Worm (Caenorhabditis elegans) whole organism, L3 larva: ENCODE data around the gene nspb-1.

Source experiments
- ceh-28 ChIP-seq: fragments of 150-350 bp; optimal IDR thresholded peaks from 2 replicates; lab custom pipeline; 2014; ENCODE audit warnings: missing biosample characterization, missing genetic modification reagents, missing genetic modification characterization
- ceh-82 ChIP-seq: fragments of 150-350 bp; optimal IDR thresholded peaks from 2 replicates; lab custom pipeline; 2014; ENCODE audit warnings: missing biosample characterization, missing genetic modification characterization
- egl-27 ChIP-seq: sonication (generic microtip); optimal IDR thresholded peaks from 4 replicates; lab custom pipeline; 2017; ENCODE audit warnings: missing biosample characterization, missing genetic modification reagents, missing genetic modification characterization
- elt-2 ChIP-seq: sonication (generic microtip); optimal IDR thresholded peaks from 2 replicates; lab custom pipeline; 2016; ENCODE audit warnings: missing genetic modification reagents, mild to moderate bottlenecking, missing genetic modification characterization, missing compliant biosample characterization
- elt-3 ChIP-seq, 3 experiments: fragments of 150-350 bp in 1 of 3; sonication (generic microtip) in 2 of 3; optimal IDR thresholded peaks; 2 replicates in 2 of 3; 4 replicates in 1 of 3; lab custom pipeline; 2014 to 2017; ENCODE audit warnings: missing biosample characterization in 3 of 3, missing genetic modification characterization in 3 of 3
- fos-1 ChIP-seq: fragments of 150-350 bp; optimal IDR thresholded peaks from 2 replicates; lab custom pipeline; 2014; ENCODE audit warnings: missing biosample characterization, missing genetic modification characterization
- lin-39 ChIP-seq: fragments of 150-350 bp; optimal IDR thresholded peaks from 2 replicates; lab custom pipeline; 2018; ENCODE audit warnings: missing biosample characterization, missing genetic modification reagents, missing genetic modification characterization
- mml-1 ChIP-seq: fragments of 150-350 bp; sonication (generic microtip); optimal IDR thresholded peaks from 3 replicates; lab custom pipeline; 2014; ENCODE audit warnings: missing biosample characterization, missing genetic modification characterization
- nhr-25 ChIP-seq: sonication (generic microtip); optimal IDR thresholded peaks from 2 replicates; lab custom pipeline; 2017; ENCODE audit warnings: missing biosample characterization, missing genetic modification characterization
- nhr-76 ChIP-seq: fragments of 150-350 bp; sonication (generic microtip); optimal IDR thresholded peaks from 5 replicates; lab custom pipeline; 2014; ENCODE audit warnings: missing biosample characterization, missing genetic modification characterization
- skn-1 ChIP-seq: fragments of 150-350 bp; optimal IDR thresholded peaks from 2 replicates; lab custom pipeline; 2014; ENCODE audit warnings: missing biosample characterization, missing genetic modification characterization
- snpc-4 ChIP-seq: fragments of 150-350 bp; optimal IDR thresholded peaks from 2 replicates; lab custom pipeline; 2014; ENCODE audit warnings: missing biosample characterization, missing genetic modification characterization
- unc-62 ChIP-seq: fragments of 150-350 bp; sonication (generic microtip); optimal IDR thresholded peaks from 4 replicates; lab custom pipeline; 2014; ENCODE audit warnings: missing biosample characterization, missing genetic modification reagents, missing genetic modification characterization
- ztf-11 ChIP-seq: fragments of 150-350 bp; optimal IDR thresholded peaks from 2 replicates; lab custom pipeline; 2014; ENCODE audit warnings: missing biosample characterization, missing genetic modification characterization

DNA sequence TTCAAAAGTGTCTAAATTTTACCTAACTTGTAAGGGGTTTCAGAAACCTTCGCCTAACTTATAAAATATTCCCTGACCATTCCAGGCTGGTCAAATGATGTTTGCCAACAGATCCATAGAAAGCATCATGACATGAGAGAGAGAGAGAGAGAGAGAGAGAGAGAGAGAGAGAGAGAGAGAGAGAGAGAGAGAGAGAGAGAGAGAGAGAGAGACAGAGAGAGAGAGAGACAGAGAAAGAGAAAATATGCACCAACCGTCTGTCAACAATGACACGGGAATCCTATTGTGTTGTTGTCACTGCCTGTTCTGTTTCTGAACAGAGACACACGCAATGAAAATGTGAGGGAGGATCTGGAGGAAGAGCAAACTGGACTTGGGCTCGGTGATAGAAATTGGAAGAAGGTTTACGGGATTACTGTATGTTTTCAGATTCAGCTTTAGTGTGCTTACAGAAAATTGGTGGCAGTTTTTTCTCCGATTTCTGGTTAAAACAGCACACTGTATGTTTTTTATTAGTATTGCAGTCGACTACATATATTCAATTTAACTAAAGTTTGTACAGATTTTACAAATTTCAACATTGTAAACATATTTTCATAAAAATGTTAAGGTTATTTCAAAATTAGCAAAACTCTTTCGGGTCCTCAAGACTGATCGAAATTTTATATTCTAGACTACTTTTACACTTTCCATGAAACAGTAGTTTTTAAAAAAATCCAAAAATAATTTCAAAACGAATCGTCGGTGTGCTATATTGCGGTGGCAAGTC, 14.8 kb downstream of the nspb-1 start:
- TF ChIP-seq skn-1 (tag; lab: Kevin White, UChicago) (no peak), elt-3 (tag; optimal IDR thresholded peaks at IDR 0.05; lab: Kevin White, UChicago) (no peak), nhr-76 (tag; lab: Kevin White, UChicago) (no peak), elt-2 (tag; lab: Kevin White, UChicago) (no peak), egl-27 (tag; lab: Kevin White, UChicago) (no peak), ztf-11 (tag; lab: Kevin White, UChicago) (no peak), ceh-28 (tag; lab: Kevin White, UChicago) (no peak), ceh-82 (tag; lab: Kevin White, UChicago) (no peak), mml-1 (tag; lab: Kevin White, UChicago) (no peak), unc-62 (no peak), fos-1 (tag; lab: Kevin White, UChicago) (no peak), lin-39 (tag; lab: Kevin White, UChicago) (no peak), nhr-25 (no peak), snpc-4 (tag; lab: Kevin White, UChicago) (no peak)
